Worm (Caenorhabditis elegans): ENCODE data around the gene C08F8.15.
"Not testable (repeated sequence)": the region's sequence is repeated elsewhere in the genome, so short reads cannot be mapped to it uniquely, and the experiment has no call there.

C08F8.15 gene

DNA sequence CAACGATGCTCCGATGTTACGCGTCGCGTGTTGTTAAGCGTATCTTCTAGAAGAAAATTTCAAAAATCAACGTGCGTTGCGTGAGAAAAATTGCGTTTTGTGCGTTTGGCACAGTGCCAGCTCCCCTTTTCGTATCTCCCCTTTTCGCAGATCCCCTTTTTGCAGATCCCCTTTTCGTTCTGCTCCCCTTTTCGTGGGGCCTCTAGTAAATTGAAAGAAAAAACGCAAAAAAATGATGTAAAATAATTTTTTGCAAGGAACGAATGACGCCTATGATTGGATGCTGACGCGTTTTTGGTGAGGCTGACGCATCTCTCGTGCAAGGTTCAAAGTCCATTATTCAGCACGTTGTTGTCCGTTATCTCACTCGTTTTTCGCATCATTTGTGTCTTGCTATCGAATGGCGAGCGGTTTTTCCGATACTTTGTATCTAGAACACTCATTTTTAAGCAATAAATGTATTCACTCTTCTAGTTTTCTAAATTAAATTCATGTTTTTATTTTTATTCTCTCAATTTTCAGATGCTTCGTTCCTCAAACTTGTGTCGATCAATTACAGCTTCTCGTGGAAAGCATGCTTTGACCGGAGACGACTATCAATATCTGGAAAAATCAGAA lies 18.6 kb upstream of the C08F8.15 start, which contains the start of gene cpt-2:
Gene cpt-2 (plus strand): TSS at position 523 of the 618 bp plus-strand sequence.
- peak; percentile 44; the same call in 1 of the 2 replicates for TF ChIP-seq ztf-23 (GFP tag; IDR thresholded peaks at IDR 0.05)

- TF ChIP-seq ztf-29 (GFP tag; IDR thresholded peaks at IDR 0.05) (no peak), ref-1 (GFP tag; conservative IDR thresholded peaks at IDR 0.05) (no peak)
These were observed 17.9 kb upstream of the C08F8.15 start, which contains the start of gene C08F8.9 for ce11 chrIV:11178495-11178894. C08F8.9 (minus strand) TSS chrIV:11178595.

- no peak for TF ChIP-seq T22C8.4 (GFP tag; IDR thresholded peaks at IDR 0.05)
- TF ChIP-seq flt-1 (GFP tag; IDR thresholded peaks at IDR 0.05) = no peak
- TF ChIP-seq cog-1 (tag; optimal IDR thresholded peaks at IDR 0.05) = no peak
- no peak for TF ChIP-seq tab-1 (GFP tag; IDR thresholded peaks at IDR 0.05)
- no peak for TF ChIP-seq ref-1 (GFP tag; conservative IDR thresholded peaks at IDR 0.05)
- no peak for TF ChIP-seq ztf-23 (GFP tag; IDR thresholded peaks at IDR 0.05)
- TF ChIP-seq ztf-29 (GFP tag; IDR thresholded peaks at IDR 0.05) = no peak
- no peak for TF ChIP-seq klf-2 (GFP tag; conservative IDR thresholded peaks at IDR 0.05)
- no peak for TF ChIP-seq med-1 (GFP tag; optimal IDR thresholded peaks at IDR 0.05; ENCODE audit: insufficient read depth)
These were observed 16.4 kb upstream of the C08F8.15 start, which contains the start of gene rap-3 for ce11 chrIV:11176967-11177366. rap-3 (plus strand) TSS chrIV:11177267.

DNA sequence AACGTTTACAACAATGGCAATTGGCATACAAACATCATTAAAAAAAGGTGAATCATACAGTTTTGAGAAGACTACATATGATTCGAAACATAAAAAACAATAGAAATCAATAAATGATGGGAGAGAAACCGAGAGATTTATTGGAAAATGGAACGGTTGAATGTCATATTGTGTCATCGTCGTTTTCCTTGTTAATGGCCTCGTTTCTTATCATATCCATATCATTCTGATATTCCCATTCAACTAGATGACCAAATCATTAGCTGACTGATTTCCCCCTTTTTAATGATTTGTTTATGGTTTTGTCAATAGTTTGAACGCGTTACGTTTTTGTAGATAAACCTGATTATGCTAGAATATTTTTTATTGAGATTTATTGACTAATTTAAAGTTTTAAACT lies 14.2 kb upstream of the C08F8.15 start:
- TF ChIP-seq ref-1 (GFP tag; conservative IDR thresholded peaks at IDR 0.05) (no peak), flt-1 (GFP tag; IDR thresholded peaks at IDR 0.05) (no peak), ztf-23 (GFP tag; IDR thresholded peaks at IDR 0.05) (no peak), T22C8.4 (GFP tag; IDR thresholded peaks at IDR 0.05) (no peak), cog-1 (tag; optimal IDR thresholded peaks at IDR 0.05) (no peak), klf-2 (GFP tag; conservative IDR thresholded peaks at IDR 0.05) (no peak), ztf-29 (GFP tag; IDR thresholded peaks at IDR 0.05) (no peak), med-1 (GFP tag; optimal IDR thresholded peaks at IDR 0.05; ENCODE audit: insufficient read depth) (no peak), tab-1 (GFP tag; IDR thresholded peaks at IDR 0.05) (no peak)

- no peak for TF ChIP-seq ztf-29 (GFP tag; IDR thresholded peaks at IDR 0.05)
- TF ChIP-seq med-1 (GFP tag; optimal IDR thresholded peaks at IDR 0.05; ENCODE audit: insufficient read depth) = no peak
- no peak for TF ChIP-seq ref-1 (GFP tag; conservative IDR thresholded peaks at IDR 0.05)
- no peak for TF ChIP-seq ztf-23 (GFP tag; IDR thresholded peaks at IDR 0.05)
- TF ChIP-seq klf-2 (GFP tag; conservative IDR thresholded peaks at IDR 0.05) = no peak
- TF ChIP-seq cog-1 (tag; optimal IDR thresholded peaks at IDR 0.05) = no peak
- TF ChIP-seq tab-1 (GFP tag; IDR thresholded peaks at IDR 0.05) = no peak
- no peak for TF ChIP-seq flt-1 (GFP tag; IDR thresholded peaks at IDR 0.05)
- TF ChIP-seq T22C8.4 (GFP tag; IDR thresholded peaks at IDR 0.05) = no peak
These were observed 9.0 kb upstream of the C08F8.15 start, which contains the start of gene nhr-67 for ce11 chrIV:11169652-11170051. nhr-67 (plus strand) TSS chrIV:11169748.

DNA sequence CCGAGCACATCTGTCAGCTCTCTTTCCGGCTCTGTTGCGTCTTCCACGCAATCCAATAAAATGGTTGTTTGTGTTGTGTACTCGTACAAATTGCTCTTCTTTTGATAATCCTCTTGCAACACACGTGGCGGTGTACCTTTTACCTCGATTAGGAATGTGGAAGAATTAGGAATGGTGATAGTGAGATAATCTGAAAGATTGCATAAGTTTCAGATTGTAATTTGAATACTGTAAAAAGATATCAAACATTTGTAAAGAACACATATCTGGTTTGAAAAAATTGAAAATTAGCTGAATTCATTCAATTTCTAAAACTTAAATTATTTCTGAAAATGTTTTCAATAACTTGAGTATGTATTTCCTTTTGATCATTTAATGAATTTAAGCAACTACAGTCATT lies 4.2 kb upstream of the C08F8.15 start, which contains the start of gene C08F8.6:
Gene C08F8.6 (minus strand): TSS at position 101 of the 400 bp plus-strand sequence.
- TF ChIP-seq ztf-23 (GFP tag; IDR thresholded peaks at IDR 0.05) (no peak), flt-1 (GFP tag; IDR thresholded peaks at IDR 0.05) (no peak)

- TF ChIP-seq ztf-29 (GFP tag; IDR thresholded peaks at IDR 0.05) (no peak), flt-1 (GFP tag; IDR thresholded peaks at IDR 0.05) (no peak), klf-2 (GFP tag; conservative IDR thresholded peaks at IDR 0.05) (no peak), tab-1 (GFP tag; IDR thresholded peaks at IDR 0.05) (no peak), cog-1 (tag; optimal IDR thresholded peaks at IDR 0.05) (no peak), ztf-23 (GFP tag; IDR thresholded peaks at IDR 0.05) (no peak), T22C8.4 (GFP tag; IDR thresholded peaks at IDR 0.05) (no peak), med-1 (GFP tag; optimal IDR thresholded peaks at IDR 0.05; ENCODE audit: insufficient read depth) (no peak), ref-1 (GFP tag; conservative IDR thresholded peaks at IDR 0.05) (no peak)
These were observed 1.8 kb upstream of the C08F8.15 start, which contains the start of gene fbxb-9 for ce11 chrIV:11162451-11162850. fbxb-9 (minus strand) TSS chrIV:11162551.

ce11 chrIV:11159886-11160285 lies 721 bp downstream of the C08F8.15 start, which contains the start of gene mboa-4:
mboa-4 (minus strand) TSS chrIV:11159986.
- TF ChIP-seq tab-1 (GFP tag; IDR thresholded peaks at IDR 0.05) = no peak
- no peak for TF ChIP-seq cog-1 (tag; optimal IDR thresholded peaks at IDR 0.05)
- TF ChIP-seq ref-1 (GFP tag; conservative IDR thresholded peaks at IDR 0.05) = no peak
- no peak for TF ChIP-seq ztf-23 (GFP tag; IDR thresholded peaks at IDR 0.05)
- no peak for TF ChIP-seq T22C8.4 (GFP tag; IDR thresholded peaks at IDR 0.05)
- TF ChIP-seq flt-1 (GFP tag; IDR thresholded peaks at IDR 0.05) = no peak
- TF ChIP-seq ztf-29 (GFP tag; IDR thresholded peaks at IDR 0.05) = no peak
- TF ChIP-seq klf-2 (GFP tag; conservative IDR thresholded peaks at IDR 0.05) = no peak
- no peak for TF ChIP-seq med-1 (GFP tag; optimal IDR thresholded peaks at IDR 0.05; ENCODE audit: insufficient read depth)

ce11 chrIV:11156526-11156925 lies 4.1 kb downstream of the C08F8.15 start:
- TF ChIP-seq tab-1 (GFP tag; IDR thresholded peaks at IDR 0.05) (no peak), ref-1 (GFP tag; conservative IDR thresholded peaks at IDR 0.05) (no peak), ztf-29 (GFP tag; IDR thresholded peaks at IDR 0.05) (no peak)

ce11 chrIV:11154425-11155114 lies 6.0 kb downstream of the C08F8.15 start, which contains the start of gene C08F8.3:
C08F8.3 (plus strand) TSS chrIV:11155044.
- TF ChIP-seq ztf-29, ztf-23, T22C8.4 (GFP tag; IDR thresholded peaks at IDR 0.05): not testable (repeated sequence)
